Worm (Caenorhabditis elegans): ENCODE data around the gene slc-36.5.

The slc-36.5 gene

DNA sequence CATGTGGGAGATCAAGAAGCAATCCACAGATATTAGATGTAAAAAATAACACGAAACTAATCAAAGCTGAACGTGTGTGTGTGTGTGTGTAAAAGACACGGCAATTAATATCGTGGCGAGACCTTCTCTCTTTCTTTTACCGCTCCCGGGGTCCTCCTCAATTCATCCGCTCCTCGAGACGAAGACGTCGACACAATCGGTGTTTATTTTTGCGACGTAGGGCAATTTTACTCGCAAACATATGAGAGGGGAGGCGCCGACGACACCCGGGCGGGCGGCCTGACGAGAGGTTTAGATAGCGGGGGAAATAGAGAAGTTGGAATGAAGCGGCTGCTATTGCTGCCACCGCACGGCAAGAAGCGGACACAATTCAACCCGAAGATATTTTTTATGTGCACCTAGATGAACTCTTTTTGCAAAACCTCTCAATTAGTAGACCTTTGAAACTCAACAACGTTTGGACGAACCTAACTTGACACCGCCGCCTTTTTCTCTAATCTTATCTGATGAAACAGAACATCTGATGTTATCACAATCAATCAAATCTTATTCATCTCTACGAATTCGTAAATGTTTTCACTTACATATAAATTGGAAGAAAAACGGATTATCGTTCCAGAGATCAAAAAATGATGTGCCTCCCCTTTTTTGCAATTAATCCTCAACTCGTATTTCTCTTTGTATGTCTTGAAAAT lies 44.0 kb downstream of the slc-36.5 start (continued):
- no peak for TF ChIP-seq nfya-1 (tag; optimal IDR thresholded peaks at IDR 0.05; ENCODE audit: insufficient read depth)
- no peak for TF ChIP-seq tbx-2 (tag; optimal IDR thresholded peaks at IDR 0.05)

DNA sequence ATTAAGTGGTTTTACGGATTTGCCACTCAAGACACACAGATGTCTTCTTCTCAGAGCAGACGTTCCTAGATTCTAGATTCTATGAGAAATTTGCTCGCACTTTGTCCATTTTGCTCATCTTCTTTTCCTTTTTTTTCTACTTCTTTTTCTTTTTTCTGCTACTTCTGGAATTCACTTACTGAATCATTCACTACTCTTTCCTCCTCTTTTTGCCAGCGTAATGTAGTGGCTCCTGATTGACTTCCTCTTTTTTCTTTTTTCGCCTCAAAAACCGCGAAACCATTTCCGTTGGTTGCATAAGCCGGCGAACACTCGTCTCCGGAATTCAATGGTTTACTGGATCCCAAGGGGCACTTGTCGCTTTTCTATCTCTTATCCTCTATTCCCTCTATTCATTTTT lies 44.6 kb downstream of the slc-36.5 start:
- TF ChIP-seq ZK546.5 (tag; optimal IDR thresholded peaks at IDR 0.05) (no peak), fkh-10 (GFP tag; optimal IDR thresholded peaks at IDR 0.05) (peak; percentile 14)

DNA sequence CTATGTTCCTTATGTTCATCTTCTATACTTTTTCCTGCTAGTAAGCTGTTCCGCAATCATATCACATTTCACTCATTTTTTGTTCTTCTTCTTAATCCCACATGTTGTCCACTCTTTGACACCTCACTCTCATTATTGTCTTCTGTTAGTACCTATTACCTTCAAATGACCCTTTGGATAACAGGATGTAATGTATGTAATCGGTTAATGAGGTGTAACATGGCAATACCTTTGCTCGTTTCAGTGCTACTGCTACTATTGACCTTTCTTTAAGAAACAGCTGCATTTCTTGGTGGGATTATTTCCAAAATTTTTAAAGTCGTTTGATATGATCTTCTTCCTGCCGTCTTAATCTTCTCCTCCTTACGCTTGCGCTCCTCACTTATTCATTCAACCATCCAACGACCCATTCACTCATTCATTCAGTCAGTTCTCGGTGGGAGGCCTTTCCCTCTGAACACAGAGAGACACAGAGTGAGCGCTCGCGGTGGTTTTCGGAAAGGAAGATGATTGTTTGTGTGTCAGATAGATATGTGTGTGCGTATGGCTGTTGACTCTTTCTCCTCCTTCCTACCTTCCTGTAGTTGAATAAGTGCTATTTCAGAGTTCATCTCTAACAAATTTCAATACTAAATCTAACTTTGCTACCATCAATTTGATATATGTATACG lies 45.2 kb downstream of the slc-36.5 start:
- TF ChIP-seq egl-5 (tag; optimal IDR thresholded peaks at IDR 0.05), result peak; percentile 36
- TF ChIP-seq pha-4 (tag; optimal IDR thresholded peaks at IDR 0.05), result peak; percentile 29
- peak; percentile 0 for TF ChIP-seq hmg-11 (tag; optimal IDR thresholded peaks at IDR 0.05)
- TF ChIP-seq ceh-82 (tag; optimal IDR thresholded peaks at IDR 0.05), result no peak
- peak; percentile 14 for TF ChIP-seq elt-1 (tag; optimal IDR thresholded peaks at IDR 0.05)

DNA sequence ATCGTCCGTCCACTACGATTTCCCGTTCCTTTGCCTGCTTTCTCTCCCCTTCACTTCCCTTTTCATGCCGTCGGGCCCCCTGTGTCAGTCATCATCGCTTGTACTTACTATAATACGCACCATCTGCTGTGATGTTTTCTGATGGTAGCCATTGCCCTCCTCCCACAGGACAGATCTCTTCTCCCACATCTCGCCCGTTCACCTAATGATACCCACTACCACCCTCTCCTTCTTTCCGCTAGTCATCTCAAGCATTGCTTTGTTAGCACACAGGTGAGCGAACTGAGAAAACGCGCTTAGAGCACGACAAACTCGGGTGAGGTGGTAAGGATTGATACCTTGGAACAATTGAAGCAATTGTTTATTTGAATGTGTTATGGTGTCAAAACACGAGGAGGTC lies 45.9 kb downstream of the slc-36.5 start:
- TF ChIP-seq fkh-2 (tag; optimal IDR thresholded peaks at IDR 0.05) (no peak), ceh-82 (tag; optimal IDR thresholded peaks at IDR 0.05) (no peak), daf-12 (tag; optimal IDR thresholded peaks at IDR 0.05) (no peak), egl-27 (tag; optimal IDR thresholded peaks at IDR 0.05) (no peak), mml-1 (tag; optimal IDR thresholded peaks at IDR 0.05) (no peak), nhr-237 (tag; optimal IDR thresholded peaks at IDR 0.05) (no peak), ceh-9 (tag; optimal IDR thresholded peaks at IDR 0.05) (no peak), elt-2 (tag; optimal IDR thresholded peaks at IDR 0.05) (no peak), ceh-16 (tag; optimal IDR thresholded peaks at IDR 0.05) (no peak), ceh-28 (tag; optimal IDR thresholded peaks at IDR 0.05) (no peak), jun-1 (tag; optimal IDR thresholded peaks at IDR 0.05) (no peak), aly-2 (tag; optimal IDR thresholded peaks at IDR 0.05) (no peak), fos-1 (tag; optimal IDR thresholded peaks at IDR 0.05) (no peak), mdl-1 (tag; optimal IDR thresholded peaks at IDR 0.05) (no peak)

DNA sequence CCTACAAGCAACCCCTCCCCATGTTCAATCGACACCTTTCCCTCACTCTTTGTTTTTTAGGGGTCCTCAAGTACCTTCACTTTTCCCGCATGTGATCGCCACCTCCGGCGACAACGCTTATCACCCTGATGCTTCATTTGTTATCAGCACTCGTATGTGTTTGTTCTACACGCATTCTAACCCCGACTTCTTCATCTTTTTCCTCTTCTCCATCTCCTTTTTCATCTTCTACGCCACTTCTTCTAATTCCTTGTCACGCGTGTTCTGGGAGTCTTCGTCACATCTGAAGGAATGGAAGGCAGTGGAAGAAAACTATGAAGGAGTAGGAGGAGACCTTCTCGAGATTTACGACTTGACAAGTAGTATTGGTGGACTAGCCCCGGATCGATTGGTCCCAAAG lies 46.8 kb downstream of the slc-36.5 start:
- TF ChIP-seq lsy-12 (tag; optimal IDR thresholded peaks at IDR 0.05), result no peak
- no peak for TF ChIP-seq egl-5 (tag; optimal IDR thresholded peaks at IDR 0.05)
- TF ChIP-seq nhr-43 (tag; optimal IDR thresholded peaks at IDR 0.05; ENCODE audit: poor library complexity, severe bottlenecking), result peak; percentile 20
- TF ChIP-seq elt-2 (tag; optimal IDR thresholded peaks at IDR 0.05), result peak; percentile 34
- peak in 1 of 3 experiments; percentile 10 for TF ChIP-seq elt-3 (tag; optimal IDR thresholded peaks at IDR 0.05)
- peak; percentile 38 for TF ChIP-seq nhr-23 (tag; optimal IDR thresholded peaks at IDR 0.05)
- TF ChIP-seq unc-62 (GFP tag; optimal IDR thresholded peaks at IDR 0.05), result peak; percentile 20
- peak; percentile 29 for TF ChIP-seq elt-1 (tag; optimal IDR thresholded peaks at IDR 0.05)

DNA sequence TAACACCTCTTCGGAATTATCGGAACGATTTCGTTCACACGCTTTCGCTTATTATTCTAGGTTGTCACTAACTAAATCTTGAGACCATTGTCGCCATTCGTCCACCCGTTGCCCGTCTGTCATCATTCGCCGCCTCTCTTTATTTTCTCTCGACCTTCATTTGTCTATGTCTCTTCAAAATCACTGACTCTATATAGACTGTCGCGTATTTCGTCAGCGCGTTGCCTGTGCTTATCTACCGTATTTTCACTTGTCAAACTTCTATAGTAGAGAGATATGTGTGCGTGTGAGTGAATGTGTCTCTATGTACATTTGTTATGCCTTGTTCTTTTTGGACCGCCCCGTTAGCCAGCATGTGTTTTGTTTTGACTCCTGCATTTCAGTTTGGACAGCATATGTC lies 47.7 kb downstream of the slc-36.5 start:
- no peak for TF ChIP-seq mdl-1 (tag; optimal IDR thresholded peaks at IDR 0.05)
- TF ChIP-seq nhr-23 (tag; optimal IDR thresholded peaks at IDR 0.05), result peak; percentile 52
- no peak for TF ChIP-seq ama-1 (optimal IDR thresholded peaks at IDR 0.05)
- no peak for TF ChIP-seq ztf-11 (tag; optimal IDR thresholded peaks at IDR 0.05)
- TF ChIP-seq zag-1 (tag; optimal IDR thresholded peaks at IDR 0.05), result no peak
- peak; percentile 71 for TF ChIP-seq elt-2 (tag; optimal IDR thresholded peaks at IDR 0.05)
- peak; percentile 48 for TF ChIP-seq elt-1 (tag; optimal IDR thresholded peaks at IDR 0.05)
- TF ChIP-seq fos-1 (tag; optimal IDR thresholded peaks at IDR 0.05), result no peak
- peak; percentile 52 for TF ChIP-seq nfya-1 (tag; optimal IDR thresholded peaks at IDR 0.05; ENCODE audit: insufficient read depth)
- no peak for TF ChIP-seq nhr-76 (tag; optimal IDR thresholded peaks at IDR 0.05)
- TF ChIP-seq mml-1 (tag; optimal IDR thresholded peaks at IDR 0.05), result no peak
- TF ChIP-seq hmg-11 (tag; optimal IDR thresholded peaks at IDR 0.05), result peak; percentile 34
- peak; percentile 74 for TF ChIP-seq unc-62 (GFP tag; optimal IDR thresholded peaks at IDR 0.05)
- no peak for TF ChIP-seq daf-12 (tag; optimal IDR thresholded peaks at IDR 0.05)
- no peak for TF ChIP-seq egl-27 (tag; optimal IDR thresholded peaks at IDR 0.05)
- TF ChIP-seq lin-15B (tag; optimal IDR thresholded peaks at IDR 0.05), result no peak
- peak; percentile 42 for TF ChIP-seq jun-1 (tag; optimal IDR thresholded peaks at IDR 0.05)
- no peak for TF ChIP-seq egl-5 (tag; optimal IDR thresholded peaks at IDR 0.05)
- peak; percentile 79 for TF ChIP-seq nhr-25 (tag; optimal IDR thresholded peaks at IDR 0.05)
- TF ChIP-seq nhr-12 (tag; optimal IDR thresholded peaks at IDR 0.05), result no peak
- no peak for TF ChIP-seq fkh-2 (tag; optimal IDR thresholded peaks at IDR 0.05)
- no peak for TF ChIP-seq nhr-77 (tag; optimal IDR thresholded peaks at IDR 0.05)
- no peak for TF ChIP-seq tbx-2 (tag; optimal IDR thresholded peaks at IDR 0.05)
- TF ChIP-seq ztf-4 (tag; optimal IDR thresholded peaks at IDR 0.05), result no peak
- TF ChIP-seq aly-2 (tag; optimal IDR thresholded peaks at IDR 0.05), result no peak
- no peak for TF ChIP-seq nhr-67 (tag; optimal IDR thresholded peaks at IDR 0.05)
- TF ChIP-seq lin-39 (tag; optimal IDR thresholded peaks at IDR 0.05), result no peak
- TF ChIP-seq nhr-237 (tag; optimal IDR thresholded peaks at IDR 0.05), result no peak
- no peak for TF ChIP-seq eor-1 (tag; optimal IDR thresholded peaks at IDR 0.05)
- TF ChIP-seq fkh-10 (GFP tag; optimal IDR thresholded peaks at IDR 0.05), result no peak
- TF ChIP-seq nhr-43 (tag; optimal IDR thresholded peaks at IDR 0.05; ENCODE audit: poor library complexity, severe bottlenecking), result no peak

Data from whole organism, L3 larva.